Fruit fly (Drosophila melanogaster) whole organism, embryonic: Measurements from ENCODE around the gene pigs.

ENCODE experiments used
- Atf6 ChIP-seq: fragments of 200-800 bp; sonication (Bioruptor generic); IDR thresholded peaks from 2 replicates; pipeline ENCODE4 v1.3.6; 2022; ENCODE audit warnings: missing biosample characterization, missing genetic modification characterization
- BEAF-32 ChIP-seq: fragments of 200-800 bp; sonication (Bioruptor generic); optimal IDR thresholded peaks from 3 replicates; lab custom pipeline; 2017; ENCODE audit warnings: missing biosample characterization, missing genetic modification characterization, mild to moderate bottlenecking, moderate library complexity, missing genetic modification reagents
- CG10147 ChIP-seq: fragments of 200-800 bp; sonication (Bioruptor generic); optimal IDR thresholded peaks from 2 replicates; lab custom pipeline; 2019; ENCODE audit warnings: missing biosample characterization, mild to moderate bottlenecking, missing genetic modification characterization, moderate library complexity
- CG10209 ChIP-seq: fragments of 200-800 bp; sonication (Bioruptor generic); optimal IDR thresholded peaks from 3 replicates; lab custom pipeline; 2017; ENCODE audit warnings: missing biosample characterization, mild to moderate bottlenecking, missing genetic modification characterization, missing genetic modification reagents
- CG11560 ChIP-seq: fragments of 200-800 bp; sonication (Bioruptor generic); IDR thresholded peaks from 3 replicates; pipeline ENCODE4 v1.3.6; 2022; ENCODE audit warnings: missing biosample characterization, missing genetic modification characterization
- CG12219 ChIP-seq: fragments of 200-800 bp; sonication (Bioruptor generic); optimal IDR thresholded peaks from 3 replicates; lab custom pipeline; 2018; ENCODE audit warnings: missing biosample characterization, mild to moderate bottlenecking, missing genetic modification characterization
- CG12744 ChIP-seq: fragments of 200-800 bp; sonication (Bioruptor generic); optimal IDR thresholded peaks from 2 replicates; lab custom pipeline; 2016; ENCODE audit warnings: missing biosample characterization, missing genetic modification characterization
- CG12942 ChIP-seq: fragments of 200-800 bp; sonication (Bioruptor generic); optimal IDR thresholded peaks from 3 replicates; lab custom pipeline; 2016; ENCODE audit warnings: missing biosample characterization, missing genetic modification characterization
- CG15514 ChIP-seq: fragments of 200-800 bp; sonication (Bioruptor generic); optimal IDR thresholded peaks from 3 replicates; lab custom pipeline; 2017; ENCODE audit warnings: missing biosample characterization, missing genetic modification characterization, mild to moderate bottlenecking, moderate library complexity, missing genetic modification reagents
- CG15601 ChIP-seq: fragments of 200-800 bp; sonication (Bioruptor generic); optimal IDR thresholded peaks from 3 replicates; lab custom pipeline; 2019; ENCODE audit warnings: missing biosample characterization, mild to moderate bottlenecking, missing genetic modification characterization, moderate library complexity
- CG1603 ChIP-seq: fragments of 200-800 bp; sonication (Bioruptor generic); optimal IDR thresholded peaks from 2 replicates; lab custom pipeline; 2019; ENCODE audit warnings: missing biosample characterization, mild to moderate bottlenecking, missing genetic modification characterization, moderate library complexity
- CG2712 ChIP-seq: fragments of 200-800 bp; optimal IDR thresholded peaks from 3 replicates; lab custom pipeline; 2019; ENCODE audit warnings: missing biosample characterization, mild to moderate bottlenecking, missing genetic modification characterization, moderate library complexity
- CG3726 ChIP-seq: fragments of 200-800 bp; sonication (Bioruptor generic); IDR thresholded peaks from 3 replicates; pipeline ENCODE4, ENCODE4 v1.3.6; 2022; ENCODE audit warnings: missing biosample characterization, missing genetic modification characterization
- CG43689 ChIP-seq: fragments of 200-800 bp; sonication (Bioruptor generic); IDR thresholded peaks from 2 replicates; pipeline ENCODE4 v1.3.6; 2022; ENCODE audit warnings: missing biosample characterization, missing genetic modification characterization
- CG4730 ChIP-seq: fragments of 200-800 bp; sonication (Bioruptor generic); IDR thresholded peaks from 2 replicates; pipeline ENCODE4 v1.3.6; 2022; ENCODE audit warnings: missing biosample characterization, missing genetic modification characterization
- CG4854 ChIP-seq: fragments of 200-800 bp; sonication (Bioruptor generic); optimal IDR thresholded peaks from 2 replicates; lab custom pipeline; 2016; ENCODE audit warnings: missing biosample characterization, missing genetic modification characterization, inconsistent platforms
- CG6254 ChIP-seq: fragments of 200-800 bp; sonication (Bioruptor generic); optimal IDR thresholded peaks from 3 replicates; lab custom pipeline; 2017; ENCODE audit warnings: mild to moderate bottlenecking, missing biosample characterization, missing genetic modification reagents, missing genetic modification characterization
- CG6272 ChIP-seq: fragments of 200-800 bp; sonication (Bioruptor generic); IDR thresholded peaks from 2 replicates; pipeline ENCODE4 v1.3.6; 2022; ENCODE audit warnings: missing biosample characterization, missing genetic modification characterization
- CG7271 ChIP-seq: fragments of 200-800 bp; sonication (Bioruptor generic); optimal IDR thresholded peaks from 2 replicates; lab custom pipeline; 2018; ENCODE audit warnings: missing biosample characterization, mild to moderate bottlenecking, missing genetic modification characterization, moderate library complexity
- CG8388 ChIP-seq: fragments of 200-800 bp; sonication (Bioruptor generic); optimal IDR thresholded peaks from 2 replicates; lab custom pipeline; 2019; ENCODE audit warnings: missing biosample characterization, mild to moderate bottlenecking, missing genetic modification characterization, moderate library complexity
- CG9727 ChIP-seq: fragments of 200-800 bp; sonication (Bioruptor generic); optimal IDR thresholded peaks from 3 replicates; lab custom pipeline; 2017; ENCODE audit warnings: missing biosample characterization, mild to moderate bottlenecking, missing genetic modification characterization
- CG9797 ChIP-seq: fragments of 200-800 bp; sonication (Bioruptor generic); optimal IDR thresholded peaks from 3 replicates; lab custom pipeline; 2018; ENCODE audit warnings: missing biosample characterization, mild to moderate bottlenecking, missing genetic modification characterization
- D19A ChIP-seq: fragments of 200-800 bp; optimal IDR thresholded peaks from 3 replicates; lab custom pipeline; 2019; ENCODE audit warnings: missing biosample characterization, mild to moderate bottlenecking, missing genetic modification characterization, moderate library complexity
- Doc3 ChIP-seq: fragments of 200-800 bp; sonication (Bioruptor generic); IDR thresholded peaks from 3 replicates; pipeline ENCODE4 v1.3.6; 2022; ENCODE audit warnings: missing biosample characterization, missing genetic modification characterization; ENCODE audit not compliant: partially characterized antibody
- Drgx ChIP-seq: fragments of 200-800 bp; sonication (Bioruptor generic); IDR thresholded peaks from 2 replicates; pipeline ENCODE4 v1.3.6; 2022; ENCODE audit warnings: missing biosample characterization, missing genetic modification characterization
- ERR ChIP-seq: fragments of 200-800 bp; sonication (Bioruptor generic); optimal IDR thresholded peaks from 2 replicates; lab custom pipeline; 2016; ENCODE audit warnings: missing biosample characterization, missing genetic modification characterization
- Elba2 ChIP-seq: fragments of 200-800 bp; sonication (Bioruptor generic); optimal IDR thresholded peaks from 3 replicates; lab custom pipeline; 2016; ENCODE audit warnings: missing biosample characterization, missing genetic modification characterization
- Hr39 ChIP-seq: fragments of >200 bp; optimal IDR thresholded peaks from 2 replicates; lab custom pipeline; 2017
- Lim3 ChIP-seq: fragments of 200-800 bp; sonication (Bioruptor generic); IDR thresholded peaks from 2 replicates; pipeline ENCODE4 v1.3.6; 2022; ENCODE audit warnings: missing biosample characterization, missing genetic modification characterization
- NC2α ChIP-seq: fragments of 200-800 bp; sonication (Bioruptor generic); optimal IDR thresholded peaks from 2 replicates; lab custom pipeline; 2016; ENCODE audit warnings: missing biosample characterization, missing genetic modification characterization
- NFAT ChIP-seq: fragments of 200-800 bp; sonication (Bioruptor generic); IDR thresholded peaks from 2 replicates; pipeline ENCODE4 v1.3.6; 2022; ENCODE audit warnings: missing biosample characterization, missing genetic modification characterization
- Neu2 ChIP-seq: fragments of 200-800 bp; sonication (Bioruptor generic); optimal IDR thresholded peaks from 3 replicates; lab custom pipeline; 2016; ENCODE audit warnings: missing biosample characterization, missing genetic modification characterization, borderline replicate concordance
- Nf-YA ChIP-seq: fragments of 200-800 bp; sonication (Bioruptor generic); IDR thresholded peaks from 2 replicates; pipeline ENCODE4 v1.3.6; 2022; ENCODE audit warnings: missing biosample characterization, missing genetic modification characterization
- Six4 ChIP-seq: fragments of 200-800 bp; sonication (Bioruptor generic); optimal IDR thresholded peaks from 2 replicates; lab custom pipeline; 2016; ENCODE audit warnings: missing biosample characterization, missing genetic modification characterization
- Stat92E ChIP-seq, 3 experiments: fragments of >200 bp in 2 of 3; fragments of 200-800 bp in 1 of 3; sonication (Bioruptor generic) in 1 of 3; optimal IDR thresholded peaks; 2 replicates each; lab custom pipeline; 2017 to 2019; ENCODE audit warnings: missing biosample characterization in 3 of 3, missing genetic modification characterization in 3 of 3, mild to moderate bottlenecking in 1 of 3, moderate library complexity in 1 of 3
- TFAM ChIP-seq: fragments of 200-800 bp; sonication (Bioruptor generic); optimal IDR thresholded peaks from 2 replicates; lab custom pipeline; 2017; ENCODE audit warnings: missing biosample characterization, missing genetic modification characterization, inconsistent platforms
- Usf ChIP-seq: fragments of 200-800 bp; sonication (Bioruptor generic); optimal IDR thresholded peaks from 2 replicates; lab custom pipeline; 2017; ENCODE audit warnings: missing genotype, missing biosample characterization, missing genetic modification characterization
- ac ChIP-seq: fragments of 200-800 bp; sonication (Bioruptor generic); optimal IDR thresholded peaks from 3 replicates; lab custom pipeline; 2017; ENCODE audit warnings: missing biosample characterization, mild to moderate bottlenecking, missing genetic modification characterization
- aop ChIP-seq: fragments of 200-800 bp; sonication (Bioruptor generic); IDR thresholded peaks from 2 replicates; pipeline ENCODE4 v1.3.6; 2022; ENCODE audit warnings: missing biosample characterization, missing genetic modification characterization
- ara ChIP-seq: fragments of 200-800 bp; sonication (Bioruptor generic); IDR thresholded peaks from 2 replicates; pipeline ENCODE4 v1.3.6; 2022; ENCODE audit warnings: missing biosample characterization, missing genetic modification characterization
- dimm ChIP-seq: fragments of 200-800 bp; sonication (Bioruptor generic); IDR thresholded peaks from 2 replicates; pipeline ENCODE4 v1.3.6; 2022; ENCODE audit warnings: missing biosample characterization, missing genetic modification characterization
- eve ChIP-seq, 2 experiments: fragments of >200 bp; optimal IDR thresholded peaks; 2 replicates each; lab custom pipeline; 2017; ENCODE audit warnings: missing biosample characterization in 2 of 2, missing genetic modification characterization in 2 of 2
- h ChIP-seq: fragments of >200 bp; optimal IDR thresholded peaks from 2 replicates; lab custom pipeline; 2017
- knrl ChIP-seq: fragments of 200-800 bp; sonication (Bioruptor generic); IDR thresholded peaks from 3 replicates; pipeline ENCODE4 v1.3.6; 2022; ENCODE audit warnings: missing biosample characterization, missing genetic modification characterization; ENCODE audit not compliant: partially characterized antibody
- lov ChIP-seq, 2 experiments: fragments of 200-800 bp in 1 of 2; fragments of >200 bp in 1 of 2; sonication (Bioruptor generic) in 1 of 2; IDR thresholded peaks in 1 of 2; optimal IDR thresholded peaks in 1 of 2; 2 replicates in 1 of 2; 3 replicates in 1 of 2; pipeline versions ENCODE4 v1.3.6 to Lab custom; 2017 to 2022; ENCODE audit warnings: missing biosample characterization in 1 of 2, missing genetic modification characterization in 1 of 2
- maf-S ChIP-seq: fragments of 200-800 bp; sonication (Bioruptor generic); optimal IDR thresholded peaks from 2 replicates; lab custom pipeline; 2016; ENCODE audit warnings: missing biosample characterization, missing genetic modification characterization
- nerfin-1 ChIP-seq: fragments of 200-800 bp; sonication (Bioruptor generic); optimal IDR thresholded peaks from 3 replicates; lab custom pipeline; 2019; ENCODE audit warnings: missing biosample characterization, mild to moderate bottlenecking, missing genetic modification characterization, moderate library complexity
- ro ChIP-seq: fragments of 200-800 bp; sonication (Bioruptor generic); IDR thresholded peaks from 2 replicates; pipeline ENCODE4 v1.3.6; 2022; ENCODE audit warnings: missing biosample characterization, missing genetic modification characterization
- seq ChIP-seq: fragments of 200-800 bp; sonication (Bioruptor generic); IDR thresholded peaks from 2 replicates; pipeline ENCODE4 v1.3.6; 2022; ENCODE audit warnings: missing biosample characterization, missing genetic modification characterization
- stc ChIP-seq: fragments of 200-800 bp; sonication (Bioruptor generic); IDR thresholded peaks from 2 replicates; pipeline ENCODE4 v1.3.6; 2022; ENCODE audit warnings: missing biosample characterization, missing genetic modification characterization
- unc-4 ChIP-seq: fragments of 200-800 bp; sonication (Bioruptor generic); IDR thresholded peaks from 2 replicates; pipeline ENCODE4 v1.3.6; 2022; ENCODE audit warnings: missing biosample characterization, missing genetic modification characterization; ENCODE audit not compliant: partially characterized antibody

The pigs gene

dm6 chrX:6615476-6615875 is 15.6 kb downstream of the pigs start (continued):
- TF ChIP-seq CG11560 (tag; lab: Robert Waterston, UW): no peak; the same call in 2 of the 3 replicates
- TF ChIP-seq CG9727 (GFP tag; lab: Kevin White, UChicago): peak; percentile 34
- TF ChIP-seq Hr39 (lab: Kevin White, UChicago): no peak
- no peak for TF ChIP-seq CG4854
- TF ChIP-seq CG2712: peak; percentile 70
- no peak for TF ChIP-seq CG12744 (GFP tag; lab: Kevin White, UChicago)
- TF ChIP-seq maf-S (GFP tag; lab: Kevin White, UChicago): no peak
- TF ChIP-seq D19A (tag; lab: Kevin White, UChicago): peak; percentile 98
- peak; percentile 66 for TF ChIP-seq CG4730 (GFP tag; lab: Robert Waterston, UW)
- no peak for TF ChIP-seq CG15514 (GFP tag; lab: Kevin White, UChicago)
- peak; percentile 46; the same call in 1 of the 2 replicates for TF ChIP-seq Nf-YA (GFP tag; lab: Robert Waterston, UW)
- TF ChIP-seq Stat92E (GFP tag; optimal IDR thresholded peaks at IDR 0.05; lab: Kevin White, UChicago): no peak
- no peak for TF ChIP-seq NFAT (GFP tag; lab: Robert Waterston, UW)
- TF ChIP-seq ro (GFP tag; lab: Robert Waterston, UW): no peak
- peak; percentile 39; the same call in 1 of the 2 replicates for TF ChIP-seq stc
- peak; percentile 56 for TF ChIP-seq CG6272 (GFP tag; lab: Robert Waterston, UW)
- TF ChIP-seq CG10209 (GFP tag; lab: Kevin White, UChicago): peak; percentile 7
- TF ChIP-seq seq: no peak
- no peak for TF ChIP-seq h
- peak; percentile 23 for TF ChIP-seq CG6254 (GFP tag; lab: Kevin White, UChicago)
- no peak for TF ChIP-seq knrl (GFP tag; lab: Robert Waterston, UW)
- TF ChIP-seq ERR: no peak
- no peak for TF ChIP-seq NC2α (GFP tag; lab: Kevin White, UChicago)
- TF ChIP-seq CG1603 (tag; lab: Kevin White, UChicago): peak; percentile 58
- no peak for TF ChIP-seq Neu2 (GFP tag; lab: Kevin White, UChicago)
- TF ChIP-seq Usf: no peak
- no peak for TF ChIP-seq CG3726 (GFP tag; lab: Robert Waterston, UW)
- peak; percentile 29 for TF ChIP-seq Six4 (GFP tag; lab: Kevin White, UChicago)
- TF ChIP-seq Doc3: no peak
- peak; percentile 41 for TF ChIP-seq CG8388 (GFP tag; lab: Kevin White, UChicago)
- TF ChIP-seq CG10147: no peak
- no peak for TF ChIP-seq CG43689 (GFP tag; lab: Robert Waterston, UW)
- no peak for TF ChIP-seq ac (GFP tag; lab: Kevin White, UChicago)
- no peak for TF ChIP-seq Elba2 (GFP tag; lab: Kevin White, UChicago)
- TF ChIP-seq Drgx (GFP tag; lab: Robert Waterston, UW): no peak; the same call in 1 of the 2 replicates
- peak; percentile 76 for TF ChIP-seq ara (GFP tag; lab: Robert Waterston, UW)
- no peak for TF ChIP-seq lov (optimal IDR thresholded peaks at IDR 0.05; lab: Kevin White, UChicago)
- no peak for TF ChIP-seq lov (GFP tag; IDR thresholded peaks at IDR 0.05; lab: Robert Waterston, UW)
- TF ChIP-seq CG15601: peak; percentile 42
- no peak for TF ChIP-seq CG12942 (GFP tag; lab: Kevin White, UChicago)
- TF ChIP-seq Atf6: peak; percentile 10; the same call in 1 of the 2 replicates
- no peak for TF ChIP-seq dimm (GFP tag; lab: Robert Waterston, UW)
- TF ChIP-seq CG12219 (GFP tag; lab: Kevin White, UChicago): peak; percentile 10
- TF ChIP-seq Lim3 (GFP tag; lab: Robert Waterston, UW): no peak
- TF ChIP-seq BEAF-32 (GFP tag; lab: Kevin White, UChicago): no peak
- TF ChIP-seq TFAM: no peak
- no peak for TF ChIP-seq CG7271
- no peak for TF ChIP-seq unc-4 (GFP tag; lab: Robert Waterston, UW)
- no peak for TF ChIP-seq aop
- TF ChIP-seq CG9797 (GFP tag; lab: Kevin White, UChicago): no peak
- TF ChIP-seq eve (GFP tag; optimal IDR thresholded peaks at IDR 0.05; lab: Kevin White, UChicago): peak in 1 of 2 experiments; percentile 74
- TF ChIP-seq nerfin-1 (tag; lab: Kevin White, UChicago): peak; percentile 41
